Worm (Caenorhabditis elegans): Measurements from ENCODE around the gene C36B7.1.

- TF ChIP-seq syd-9 (tag; optimal IDR thresholded peaks at IDR 0.05) (no peak), nhr-11 (tag; optimal IDR thresholded peaks at IDR 0.05) (no peak), rnt-1 (tag; optimal IDR thresholded peaks at IDR 0.05) (no peak), ceh-18 (tag; optimal IDR thresholded peaks at IDR 0.05) (no peak), K02D7.2 (tag; optimal IDR thresholded peaks at IDR 0.05) (no peak), nhr-232 (tag; optimal IDR thresholded peaks at IDR 0.05) (no peak), ceh-9 (tag; optimal IDR thresholded peaks at IDR 0.05) (no peak), sox-2 (GFP tag; IDR thresholded peaks at IDR 0.05) (no peak), fax-1 (tag; optimal IDR thresholded peaks at IDR 0.05) (no peak)
Measured at ce11 chrX:7106103-7106502, 6.6 kb upstream of the C36B7.1 start, which contains the start of gene C36B7.2.
